Fruit fly (Drosophila melanogaster) whole organism, embryonic: Measurements from ENCODE around the gene Frmd5.

Experiments used
- CG18262 ChIP-seq: fragments of 200-800 bp; optimal IDR thresholded peaks from 3 replicates; lab custom pipeline; 2019; ENCODE audit warnings: missing biosample characterization, mild to moderate bottlenecking, missing genetic modification characterization, moderate library complexity
- CG30431 ChIP-seq: fragments of 200-800 bp; sonication (Bioruptor generic); optimal IDR thresholded peaks from 2 replicates; lab custom pipeline; 2017; ENCODE audit warnings: missing biosample characterization, missing genetic modification characterization
- Hr51 ChIP-seq, 2 experiments: fragments of 200-800 bp; sonication (Bioruptor generic); optimal IDR thresholded peaks; 2 replicates in 1 of 2; 3 replicates in 1 of 2; lab custom pipeline; 2016 to 2018; ENCODE audit warnings: missing biosample characterization in 2 of 2, missing genetic modification characterization in 2 of 2, mild to moderate bottlenecking in 1 of 2, moderate library complexity in 1 of 2
- Sry-β ChIP-seq: fragments of 200-800 bp; sonication (Bioruptor generic); optimal IDR thresholded peaks from 2 replicates; lab custom pipeline; 2018; ENCODE audit warnings: missing biosample characterization, mild to moderate bottlenecking, missing genetic modification characterization, moderate library complexity
- TFAM ChIP-seq: fragments of 200-800 bp; sonication (Bioruptor generic); optimal IDR thresholded peaks from 2 replicates; lab custom pipeline; 2017; ENCODE audit warnings: missing biosample characterization, missing genetic modification characterization, inconsistent platforms
- cg ChIP-seq: fragments of 200-800 bp; sonication (Bioruptor generic); optimal IDR thresholded peaks from 3 replicates; lab custom pipeline; 2019; ENCODE audit warnings: missing biosample characterization, mild to moderate bottlenecking, missing genetic modification characterization, moderate library complexity
- dpn ChIP-seq, 2 experiments: fragments of 200-800 bp; sonication (Bioruptor generic); optimal IDR thresholded peaks; 3 replicates each; lab custom pipeline; 2016; ENCODE audit warnings: missing biosample characterization in 2 of 2, missing genetic modification characterization in 2 of 2
- klu ChIP-seq: fragments of 200-800 bp; sonication (Bioruptor generic); IDR thresholded peaks from 2 replicates; pipeline ENCODE4 v1.3.6; 2022; ENCODE audit warnings: missing biosample characterization, missing genetic modification characterization
- nmo ChIP-seq: fragments of 200-800 bp; sonication (Bioruptor generic); optimal IDR thresholded peaks from 2 replicates; lab custom pipeline; 2018; ENCODE audit warnings: missing biosample characterization, mild to moderate bottlenecking, missing genetic modification characterization, moderate library complexity
- oc ChIP-seq: fragments of 200-800 bp; sonication (Bioruptor generic); optimal IDR thresholded peaks from 2 replicates; lab custom pipeline; 2018; ENCODE audit warnings: missing biosample characterization, mild to moderate bottlenecking, missing genetic modification characterization, moderate library complexity
- sd ChIP-seq: fragments of 200-800 bp; sonication (Bioruptor generic); optimal IDR thresholded peaks from 3 replicates; lab custom pipeline; 2018; ENCODE audit warnings: missing biosample characterization, mild to moderate bottlenecking, missing genetic modification characterization, moderate library complexity

dm6 chr2L:10387869-10388726 is 43.9 kb downstream of the Frmd5 start, which contains the start of gene da:
- TF ChIP-seq klu (no peak), oc (tag; lab: Kevin White, UChicago) (no peak), TFAM (GFP tag; lab: Kevin White, UChicago) (no peak), CG18262 (tag; lab: Kevin White, UChicago) (peak; percentile 58), sd (peak; percentile 46), dpn (GFP tag; optimal IDR thresholded peaks at IDR 0.05; lab: Kevin White, UChicago) (peak; percentile 63 to 69), CG30431 (no peak), nmo (GFP tag; lab: Kevin White, UChicago) (peak; percentile 73), Sry-β (no peak), cg (no peak), Hr51 (GFP tag; optimal IDR thresholded peaks at IDR 0.05; lab: Kevin White, UChicago) (peak; percentile 39 to 46)
